Worm (Caenorhabditis elegans): ENCODE data around the gene zipt-7.2.

DNA sequence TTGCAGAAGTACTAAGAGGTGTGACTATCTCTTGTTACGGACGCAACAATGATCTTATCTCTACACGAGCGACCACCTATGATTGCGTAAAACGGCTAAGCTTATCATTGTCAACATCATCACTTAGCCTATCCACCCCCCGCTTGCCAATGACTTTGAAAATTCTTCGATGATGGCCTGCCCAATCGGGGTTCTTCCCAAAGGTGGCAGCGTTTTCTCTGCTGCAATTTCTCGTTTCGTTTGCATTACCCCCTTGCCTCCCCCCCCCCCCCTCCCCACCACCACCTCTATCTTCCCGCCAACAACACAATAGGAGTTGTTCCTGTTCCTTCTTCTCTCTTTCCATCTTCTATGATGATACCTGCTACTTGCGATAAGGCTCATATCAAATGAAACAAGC, 20.5 kb downstream of the zipt-7.2 start:
- TF ChIP-seq lir-3 (tag; optimal IDR thresholded peaks at IDR 0.05) (no peak), daf-12 (tag; optimal IDR thresholded peaks at IDR 0.05) (no peak), jun-1 (tag; optimal IDR thresholded peaks at IDR 0.05) (no peak), snpc-4 (tag; optimal IDR thresholded peaks at IDR 0.05) (no peak), zfp-2 (tag; optimal IDR thresholded peaks at IDR 0.05) (no peak), lin-39 (tag; optimal IDR thresholded peaks at IDR 0.05) (no peak), mdl-1 (tag; optimal IDR thresholded peaks at IDR 0.05) (no peak), nhr-237 (tag; optimal IDR thresholded peaks at IDR 0.05) (no peak), lin-13 (GFP tag; optimal IDR thresholded peaks at IDR 0.05) (no peak), fos-1 (tag; optimal IDR thresholded peaks at IDR 0.05) (no peak), skn-1 (tag; optimal IDR thresholded peaks at IDR 0.05) (no peak), lin-38 (GFP tag; IDR thresholded peaks at IDR 0.05) (no peak), unc-39 (tag; optimal IDR thresholded peaks at IDR 0.05) (no peak)
